Worm (Caenorhabditis elegans): Measurements from ENCODE around the gene T28H11.8.

- TF ChIP-seq ceh-13 (GFP tag; optimal IDR thresholded peaks at IDR 0.05) (no peak), ama-1 (optimal IDR thresholded peaks at IDR 0.05) (no peak), hmbx-1 (tag; optimal IDR thresholded peaks at IDR 0.05) (no peak), ets-7 (tag; optimal IDR thresholded peaks at IDR 0.05) (no peak), scrt-1 (GFP tag; IDR thresholded peaks at IDR 0.05) (no peak), tra-4 (tag; optimal IDR thresholded peaks at IDR 0.05) (no peak), flt-1 (GFP tag; IDR thresholded peaks at IDR 0.05) (no peak), ceh-36 (tag; optimal IDR thresholded peaks at IDR 0.05) (no peak), F13C5.2 (tag; optimal IDR thresholded peaks at IDR 0.05) (no peak), tbx-11 (GFP tag; IDR thresholded peaks at IDR 0.05) (no peak)
Measured at ce11 chrIV:4992089-4992488, 28.3 kb downstream of the T28H11.8 start, which contains the start of gene str-162.
